Worm (Caenorhabditis elegans) whole organism, midembryonic: ENCODE data around the gene pqn-71.

Experiments
- T22C8.4 ChIP-seq: fragments of 200-800 bp; sonication (Bioruptor generic); IDR thresholded peaks from 2 replicates; pipeline ENCODE4 v1.3.6; 2022; ENCODE audit warnings: missing genetic modification characterization, missing compliant biosample characterization
- cog-1 ChIP-seq: sonication (generic microtip); optimal IDR thresholded peaks from 2 replicates; lab custom pipeline; 2016; ENCODE audit warnings: missing genetic modification characterization, missing compliant biosample characterization
- flt-1 ChIP-seq: fragments of 200-800 bp; sonication (Bioruptor generic); IDR thresholded peaks from 2 replicates; pipeline ENCODE4 v1.3.6; 2022; ENCODE audit warnings: missing genetic modification characterization, missing compliant biosample characterization
- ref-1 ChIP-seq: fragments of 200-800 bp; sonication (Bioruptor generic); conservative IDR thresholded peaks from 2 replicates; pipeline ENCODE4 v1.3.6; 2022; ENCODE audit warnings: missing genetic modification reagents, missing genetic modification characterization, missing compliant biosample characterization
- tab-1 ChIP-seq: fragments of 200-800 bp; sonication (Bioruptor generic); IDR thresholded peaks from 2 replicates; pipeline ENCODE4 v1.3.6; 2022; ENCODE audit warnings: missing genetic modification characterization, missing compliant biosample characterization

DNA sequence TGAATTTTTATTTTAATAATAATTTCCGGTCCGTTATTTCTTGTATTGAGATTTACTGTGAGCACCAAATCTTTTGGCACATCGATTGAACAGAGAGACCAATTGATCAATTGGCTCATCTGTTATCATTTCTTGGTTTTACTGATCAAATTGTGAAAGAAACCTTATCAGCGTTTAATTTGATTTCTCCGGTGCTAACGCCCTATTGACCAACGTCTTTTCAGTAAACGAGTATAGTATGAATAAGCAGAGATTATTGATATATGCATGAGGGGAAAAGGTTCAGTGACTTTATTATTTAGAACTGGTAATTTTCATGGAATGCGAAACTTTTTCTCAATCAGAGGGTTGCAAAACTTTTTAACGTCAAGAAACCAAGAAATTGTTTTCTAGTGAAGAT is 13.6 kb downstream of the pqn-71 start:
- TF ChIP-seq tab-1 (GFP tag; lab: Robert Waterston, UW) (no peak), flt-1 (GFP tag; lab: Robert Waterston, UW) (no peak), T22C8.4 (GFP tag; lab: Robert Waterston, UW) (no peak), ref-1 (no peak), cog-1 (tag; lab: Kevin White, UChicago) (no peak)
